Fruit fly (Drosophila melanogaster): Measurements from ENCODE around the gene Chc.

- no peak for TF ChIP-seq CG8478 (optimal IDR thresholded peaks at IDR 0.05)
- no peak for TF ChIP-seq usp (GFP tag; optimal IDR thresholded peaks at IDR 0.05)
Measured at dm6 chrX:15805523-15805922, 29.8 kb downstream of the Chc start.

Data from whole organism.